Worm (Caenorhabditis elegans) whole organism, mixed stage, embryonic: Measurements from ENCODE around the gene nspg-14.

Experiments
- M03D4.4 ChIP-seq: sonication (generic microtip); optimal IDR thresholded peaks from 2 replicates; lab custom pipeline; 2017; ENCODE audit warnings: mild to moderate bottlenecking, missing genetic modification characterization, missing compliant biosample characterization
- bed-3 ChIP-seq: fragments of 200-800 bp; sonication (Bioruptor generic); optimal IDR thresholded peaks from 3 replicates; lab custom pipeline; 2018; ENCODE audit warnings: mild to moderate bottlenecking, missing genetic modification characterization, moderate library complexity, missing compliant biosample characterization
- ceh-39 ChIP-seq: fragments of 150-350 bp; optimal IDR thresholded peaks from 2 replicates; lab custom pipeline; 2014; ENCODE audit warnings: missing biosample characterization, missing genetic modification characterization
- ceh-43 ChIP-seq: fragments of 200-800 bp; sonication (Bioruptor generic); optimal IDR thresholded peaks from 2 replicates; lab custom pipeline; 2018; ENCODE audit warnings: mild to moderate bottlenecking, missing genetic modification characterization, moderate library complexity, missing compliant biosample characterization
- ces-1 ChIP-seq: fragments of 150-350 bp; optimal IDR thresholded peaks from 2 replicates; lab custom pipeline; 2014; ENCODE audit warnings: missing biosample characterization, missing genetic modification reagents, missing genetic modification characterization
- cnd-1 ChIP-seq: fragments of 200-800 bp; sonication (Bioruptor generic); optimal IDR thresholded peaks from 2 replicates; lab custom pipeline; 2018; ENCODE audit warnings: mild to moderate bottlenecking, missing genetic modification characterization, missing compliant biosample characterization
- drap-1 ChIP-seq: fragments of 200-800 bp; sonication (Bioruptor generic); optimal IDR thresholded peaks from 3 replicates; lab custom pipeline; 2018; ENCODE audit warnings: mild to moderate bottlenecking, missing genetic modification characterization, missing compliant biosample characterization
- elt-1 ChIP-seq: sonication (generic microtip); optimal IDR thresholded peaks from 2 replicates; lab custom pipeline; 2017; ENCODE audit warnings: missing genetic modification characterization, mild to moderate bottlenecking, missing compliant biosample characterization, antibody characterized with exemption, moderate library complexity, borderline replicate concordance; ENCODE audit not compliant: insufficient read depth
- elt-3 ChIP-seq: fragments of 150-350 bp; optimal IDR thresholded peaks from 2 replicates; lab custom pipeline; 2014; ENCODE audit warnings: missing biosample characterization, missing genetic modification characterization
- flh-1 ChIP-seq: fragments of 200-800 bp; sonication (Bioruptor generic); optimal IDR thresholded peaks from 2 replicates; lab custom pipeline; 2018; ENCODE audit warnings: mild to moderate bottlenecking, missing genetic modification characterization, moderate library complexity, missing compliant biosample characterization
- hlh-1 ChIP-seq: fragments of 150-350 bp; optimal IDR thresholded peaks from 2 replicates; lab custom pipeline; 2014; ENCODE audit warnings: missing biosample characterization, missing genetic modification reagents, missing genetic modification characterization
- lin-13 ChIP-seq: fragments of 150-350 bp; optimal IDR thresholded peaks from 2 replicates; lab custom pipeline; 2014; ENCODE audit warnings: missing biosample characterization, missing genetic modification characterization
- lin-32 ChIP-seq: fragments of 200-800 bp; sonication (Bioruptor generic); optimal IDR thresholded peaks from 2 replicates; lab custom pipeline; 2018; ENCODE audit warnings: mild to moderate bottlenecking, missing genetic modification characterization, missing compliant biosample characterization
- lsy-2 ChIP-seq: fragments of 150-350 bp; optimal IDR thresholded peaks from 2 replicates; lab custom pipeline; 2014; ENCODE audit warnings: missing biosample characterization, missing genetic modification characterization
- mab-5 ChIP-seq: fragments of 150-350 bp; optimal IDR thresholded peaks from 2 replicates; lab custom pipeline; 2014; ENCODE audit warnings: missing biosample characterization, missing genetic modification characterization
- mep-1 ChIP-seq: fragments of 150-350 bp; optimal IDR thresholded peaks from 2 replicates; lab custom pipeline; 2017; ENCODE audit warnings: missing biosample characterization, missing genetic modification reagents, missing genetic modification characterization, inconsistent platforms
- nhr-2 ChIP-seq: fragments of 150-350 bp; optimal IDR thresholded peaks from 2 replicates; lab custom pipeline; 2014; ENCODE audit warnings: missing biosample characterization, missing genetic modification characterization
- nhr-237 ChIP-seq: fragments of 150-350 bp; optimal IDR thresholded peaks from 2 replicates; lab custom pipeline; 2014; ENCODE audit warnings: missing biosample characterization, missing genetic modification characterization
- pha-4 ChIP-seq: fragments of 150-350 bp; optimal IDR thresholded peaks from 2 replicates; lab custom pipeline; 2018; ENCODE audit warnings: missing biosample characterization, missing genetic modification reagents, missing genetic modification characterization
- sem-2 ChIP-seq: fragments of 200-800 bp; sonication (Bioruptor generic); optimal IDR thresholded peaks from 2 replicates; lab custom pipeline; 2018; ENCODE audit warnings: mild to moderate bottlenecking, missing genetic modification characterization, missing compliant biosample characterization
- snpc-4 ChIP-seq: fragments of 150-350 bp; optimal IDR thresholded peaks from 2 replicates; lab custom pipeline; 2014; ENCODE audit warnings: missing biosample characterization, missing genetic modification characterization
- sptf-1 ChIP-seq: sonication (generic microtip); optimal IDR thresholded peaks from 2 replicates; lab custom pipeline; 2017; ENCODE audit warnings: mild to moderate bottlenecking, missing genetic modification characterization, moderate library complexity, missing compliant biosample characterization
- tbx-8 ChIP-seq: fragments of 200-800 bp; sonication (Bioruptor generic); optimal IDR thresholded peaks from 2 replicates; lab custom pipeline; 2018; ENCODE audit warnings: mild to moderate bottlenecking, missing genetic modification characterization, moderate library complexity, missing compliant biosample characterization
- unc-120 ChIP-seq: sonication (generic microtip); optimal IDR thresholded peaks from 2 replicates; lab custom pipeline; 2017; ENCODE audit warnings: missing genetic modification characterization, missing compliant biosample characterization; ENCODE audit not compliant: poor library complexity, severe bottlenecking
- unc-39 ChIP-seq: fragments of 150-350 bp; optimal IDR thresholded peaks from 2 replicates; lab custom pipeline; 2014; ENCODE audit warnings: missing biosample characterization, missing genetic modification characterization
- zip-8 ChIP-seq: fragments of 150-350 bp; optimal IDR thresholded peaks from 2 replicates; lab custom pipeline; 2014; ENCODE audit warnings: missing biosample characterization, missing genetic modification characterization
- ztf-11 ChIP-seq: fragments of 150-350 bp; optimal IDR thresholded peaks from 2 replicates; lab custom pipeline; 2014; ENCODE audit warnings: missing biosample characterization, missing genetic modification characterization

The nspg-14 gene

ce11 chrX:5243382-5243979, 9.4 kb upstream of the nspg-14 start, which contains the start of gene mtm-5:
Gene mtm-5, minus strand, starts transcription at chrX:5243408.
- TF ChIP-seq elt-1 (tag; lab: Kevin White, UChicago) (no peak), ces-1 (GFP tag; lab: Kevin White, UChicago) (peak; percentile 78), nhr-237 (tag; lab: Kevin White, UChicago) (no peak), lin-32 (peak; percentile 79)

ce11 chrX:5244041-5244440, 8.8 kb upstream of the nspg-14 start, which contains the start of gene Y34B4A.7:
Gene Y34B4A.7, plus strand, starts transcription at chrX:5244337.
- TF ChIP-seq sptf-1 (tag; lab: Kevin White, UChicago), result peak; percentile 6
- peak; percentile 76 for TF ChIP-seq lin-13 (tag; lab: Kevin White, UChicago)
- TF ChIP-seq pha-4 (tag; lab: Kevin White, UChicago), result peak; percentile 51
- no peak for TF ChIP-seq elt-1 (tag; lab: Kevin White, UChicago)
- peak; percentile 23 for TF ChIP-seq mep-1 (tag; lab: Kevin White, UChicago)
- TF ChIP-seq lsy-2 (tag; lab: Kevin White, UChicago), result peak; percentile 39
- peak; percentile 28 for TF ChIP-seq hlh-1 (tag; lab: Kevin White, UChicago)
- no peak for TF ChIP-seq lin-32

DNA sequence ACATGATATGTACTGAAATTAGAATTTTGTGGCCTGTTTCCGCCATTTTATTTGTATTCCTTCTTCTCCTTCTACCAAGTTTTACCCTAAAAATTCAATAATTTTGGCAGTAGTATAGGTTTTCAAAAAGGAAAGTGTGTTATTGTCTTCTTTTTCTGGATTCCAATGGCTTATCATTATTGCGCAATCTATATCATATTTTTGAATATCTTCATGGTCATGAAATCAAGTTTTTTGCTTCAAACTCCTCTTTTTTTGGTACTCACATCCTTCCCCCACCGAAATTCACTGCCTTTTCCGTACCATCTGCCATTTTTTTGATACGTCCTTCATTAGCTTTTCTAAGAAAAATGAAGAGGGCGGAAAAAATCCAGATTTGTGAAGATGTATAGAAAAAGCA, 4.1 kb upstream of the nspg-14 start:
- TF ChIP-seq hlh-1 (tag; lab: Kevin White, UChicago) (no peak), zip-8 (tag; lab: Kevin White, UChicago) (peak; percentile 69)

DNA sequence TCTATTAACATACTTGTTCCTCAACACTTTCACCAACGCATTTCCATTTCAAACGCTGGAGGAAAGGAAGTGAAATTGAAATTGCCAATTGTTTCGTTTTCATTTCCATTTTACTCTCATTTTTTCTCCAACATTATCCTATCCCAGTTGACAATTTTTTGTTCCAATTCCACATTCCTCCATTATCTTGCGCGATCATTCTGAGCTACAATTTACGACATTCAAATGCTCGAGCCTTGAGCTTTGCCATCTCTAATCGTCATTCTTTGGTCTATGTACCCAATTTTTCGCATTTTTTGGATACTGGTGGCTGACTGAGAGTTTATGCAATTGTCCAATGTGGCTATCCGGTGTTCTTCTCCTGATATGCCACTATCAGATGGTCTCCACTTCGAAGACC, 3.2 kb upstream of the nspg-14 start, which contains the start of gene Y34B4A.10:
Y34B4A.10 (plus strand) TSS at position 301 of the 400 bp plus-strand sequence.
- TF ChIP-seq sem-2, result no peak
- TF ChIP-seq nhr-2, result no peak
- no peak for TF ChIP-seq nhr-237 (tag; lab: Kevin White, UChicago)
- TF ChIP-seq cnd-1, result no peak
- no peak for TF ChIP-seq unc-120 (tag; lab: Kevin White, UChicago)
- TF ChIP-seq drap-1 (GFP tag; lab: Kevin White, UChicago), result no peak
- TF ChIP-seq pha-4 (tag; lab: Kevin White, UChicago), result no peak
- TF ChIP-seq bed-3 (GFP tag; lab: Kevin White, UChicago), result no peak
- TF ChIP-seq tbx-8 (GFP tag; lab: Kevin White, UChicago), result no peak
- TF ChIP-seq zip-8 (tag; lab: Kevin White, UChicago), result no peak
- no peak for TF ChIP-seq hlh-1 (tag; lab: Kevin White, UChicago)

- TF ChIP-seq lin-13 (tag; lab: Kevin White, UChicago) (no peak), lin-32 (no peak), nhr-237 (tag; lab: Kevin White, UChicago) (no peak), zip-8 (tag; lab: Kevin White, UChicago) (no peak), hlh-1 (tag; lab: Kevin White, UChicago) (no peak), elt-1 (tag; lab: Kevin White, UChicago) (no peak), drap-1 (GFP tag; lab: Kevin White, UChicago) (no peak), unc-120 (tag; lab: Kevin White, UChicago) (no peak), flh-1 (GFP tag; lab: Kevin White, UChicago) (no peak), unc-39 (no peak), nhr-2 (no peak), ceh-39 (tag; lab: Kevin White, UChicago) (no peak), ceh-43 (GFP tag; lab: Kevin White, UChicago) (no peak), pha-4 (tag; lab: Kevin White, UChicago) (no peak), elt-3 (tag; lab: Kevin White, UChicago) (no peak), ztf-11 (tag; lab: Kevin White, UChicago) (no peak), M03D4.4 (no peak)
Measured at ce11 chrX:5254894-5255293, 2.0 kb downstream of the nspg-14 start, which contains the start of gene nspg-13. Gene nspg-13, plus strand, starts transcription at chrX:5255194.

DNA sequence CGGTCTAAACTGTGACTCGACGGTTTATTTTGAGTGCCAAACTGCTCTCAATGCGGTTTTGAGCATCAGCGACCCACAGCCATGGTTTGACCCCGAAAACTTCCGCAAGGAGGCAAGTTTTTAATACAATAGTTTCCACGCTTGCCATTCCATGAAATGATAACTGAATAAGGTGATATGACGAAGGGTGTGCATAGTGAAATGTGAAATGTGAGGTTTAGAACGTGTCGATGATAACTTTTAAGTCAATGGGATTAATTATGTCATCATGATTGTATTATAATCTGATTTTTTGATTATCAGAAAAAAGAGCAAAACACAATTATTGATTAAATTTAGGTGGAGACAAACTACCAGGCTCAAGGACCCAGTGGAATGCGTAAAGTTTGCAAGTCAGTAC, 2.5 kb downstream of the nspg-14 start:
- TF ChIP-seq flh-1 (GFP tag; lab: Kevin White, UChicago) (no peak), lin-32 (no peak), nhr-2 (no peak), nhr-237 (tag; lab: Kevin White, UChicago) (no peak), snpc-4 (tag; lab: Kevin White, UChicago) (no peak), mep-1 (tag; lab: Kevin White, UChicago) (no peak), bed-3 (GFP tag; lab: Kevin White, UChicago) (no peak), mab-5 (tag; lab: Kevin White, UChicago) (no peak), lin-13 (tag; lab: Kevin White, UChicago) (no peak), M03D4.4 (no peak)
